Fruit fly (Drosophila melanogaster): ENCODE measurements around the gene cyst.

Gene cyst

dm6 chr2L:19484539-19484938, 24.0 kb downstream of the cyst start, which contains the start of the genes CG10195 and CG13084:
TSS of gene CG10195 (minus strand) at chr2L:19484705.
TSS of gene CG13084 (plus strand) at chr2L:19484930.
- TF ChIP-seq EcR (GFP tag; optimal IDR thresholded peaks at IDR 0.05) (no peak), Dll (optimal IDR thresholded peaks at IDR 0.05) (no peak), usp (GFP tag; optimal IDR thresholded peaks at IDR 0.05) (no peak), psq (optimal IDR thresholded peaks at IDR 0.05) (no peak), pan (optimal IDR thresholded peaks at IDR 0.05) (no peak), CG8478 (optimal IDR thresholded peaks at IDR 0.05) (no peak)

dm6 chr2L:19480406-19481334, 27.9 kb downstream of the cyst start:
- TF ChIP-seq CG8478 (optimal IDR thresholded peaks at IDR 0.05) (no peak), EcR (GFP tag; optimal IDR thresholded peaks at IDR 0.05) (no peak), psq (optimal IDR thresholded peaks at IDR 0.05) (no peak), Dll (optimal IDR thresholded peaks at IDR 0.05) (no peak), pan (optimal IDR thresholded peaks at IDR 0.05) (no peak), usp (GFP tag; optimal IDR thresholded peaks at IDR 0.05) (no peak)

dm6 chr2L:19479249-19479984, 29.1 kb downstream of the cyst start:
- TF ChIP-seq EcR (GFP tag; optimal IDR thresholded peaks at IDR 0.05) = no peak
- TF ChIP-seq pan (optimal IDR thresholded peaks at IDR 0.05) = no peak
- TF ChIP-seq CG8478 (optimal IDR thresholded peaks at IDR 0.05) = no peak
- no peak for TF ChIP-seq psq (optimal IDR thresholded peaks at IDR 0.05)
- TF ChIP-seq usp (GFP tag; optimal IDR thresholded peaks at IDR 0.05) = no peak
- TF ChIP-seq Dll (optimal IDR thresholded peaks at IDR 0.05) = no peak

dm6 chr2L:19473397-19474009, 35.1 kb downstream of the cyst start:
- no peak for TF ChIP-seq EcR (GFP tag; optimal IDR thresholded peaks at IDR 0.05)
- no peak for TF ChIP-seq psq (optimal IDR thresholded peaks at IDR 0.05)
- no peak for TF ChIP-seq usp (GFP tag; optimal IDR thresholded peaks at IDR 0.05)
- no peak for TF ChIP-seq pan (optimal IDR thresholded peaks at IDR 0.05)
- TF ChIP-seq Dll (optimal IDR thresholded peaks at IDR 0.05) = no peak
- TF ChIP-seq CG8478 (optimal IDR thresholded peaks at IDR 0.05) = no peak

dm6 chr2L:19472256-19472655, 36.3 kb downstream of the cyst start:
- TF ChIP-seq usp (GFP tag; optimal IDR thresholded peaks at IDR 0.05) (no peak), psq (optimal IDR thresholded peaks at IDR 0.05) (no peak), CG8478 (optimal IDR thresholded peaks at IDR 0.05) (no peak), EcR (GFP tag; optimal IDR thresholded peaks at IDR 0.05) (no peak), Dll (optimal IDR thresholded peaks at IDR 0.05) (no peak), pan (optimal IDR thresholded peaks at IDR 0.05) (no peak)

dm6 chr2L:19469751-19470150, 38.8 kb downstream of the cyst start:
- no peak for TF ChIP-seq pan (optimal IDR thresholded peaks at IDR 0.05)
- TF ChIP-seq CG8478 (optimal IDR thresholded peaks at IDR 0.05) = no peak
- no peak for TF ChIP-seq usp (GFP tag; optimal IDR thresholded peaks at IDR 0.05)
- TF ChIP-seq Dll (optimal IDR thresholded peaks at IDR 0.05) = no peak
- no peak for TF ChIP-seq EcR (GFP tag; optimal IDR thresholded peaks at IDR 0.05)
- TF ChIP-seq psq (optimal IDR thresholded peaks at IDR 0.05) = no peak

dm6 chr2L:19469090-19469489, 39.5 kb downstream of the cyst start:
- no peak for TF ChIP-seq pan (optimal IDR thresholded peaks at IDR 0.05)
- TF ChIP-seq usp (GFP tag; optimal IDR thresholded peaks at IDR 0.05) = no peak
- no peak for TF ChIP-seq psq (optimal IDR thresholded peaks at IDR 0.05)
- no peak for TF ChIP-seq Dll (optimal IDR thresholded peaks at IDR 0.05)
- TF ChIP-seq CG8478 (optimal IDR thresholded peaks at IDR 0.05) = no peak
- TF ChIP-seq EcR (GFP tag; optimal IDR thresholded peaks at IDR 0.05) = no peak

dm6 chr2L:19463824-19464317, 44.7 kb downstream of the cyst start, which contains the start of gene tj:
TSS of gene tj (plus strand) at chr2L:19464267.
- no peak for TF ChIP-seq pan (optimal IDR thresholded peaks at IDR 0.05)
- TF ChIP-seq Dll (optimal IDR thresholded peaks at IDR 0.05) = peak; percentile 35

dm6 chr2L:19463405-19463804, 45.2 kb downstream of the cyst start:
- TF ChIP-seq Dll (optimal IDR thresholded peaks at IDR 0.05) (no peak), CG8478 (optimal IDR thresholded peaks at IDR 0.05) (no peak), pan (optimal IDR thresholded peaks at IDR 0.05) (no peak), EcR (GFP tag; optimal IDR thresholded peaks at IDR 0.05) (no peak), psq (optimal IDR thresholded peaks at IDR 0.05) (no peak), usp (GFP tag; optimal IDR thresholded peaks at IDR 0.05) (no peak)

dm6 chr2L:19462898-19463297, 45.7 kb downstream of the cyst start:
- TF ChIP-seq usp (GFP tag; optimal IDR thresholded peaks at IDR 0.05) = no peak

dm6 chr2L:19459404-19459803, 49.2 kb downstream of the cyst start:
- TF ChIP-seq CG8478 (optimal IDR thresholded peaks at IDR 0.05) = no peak
- no peak for TF ChIP-seq Dll (optimal IDR thresholded peaks at IDR 0.05)
- no peak for TF ChIP-seq EcR (GFP tag; optimal IDR thresholded peaks at IDR 0.05)
- no peak for TF ChIP-seq pan (optimal IDR thresholded peaks at IDR 0.05)
- no peak for TF ChIP-seq usp (GFP tag; optimal IDR thresholded peaks at IDR 0.05)
- no peak for TF ChIP-seq psq (optimal IDR thresholded peaks at IDR 0.05)

All from whole organism.